Fruit fly (Drosophila melanogaster) whole organism, embryonic: ENCODE measurements around the gene CG10587.

ENCODE experiments used
- Awh ChIP-seq: fragments of 200-800 bp; sonication (Bioruptor generic); IDR thresholded peaks from 2 replicates; pipeline ENCODE4, ENCODE4 v1.3.6; 2022; ENCODE audit warnings: missing biosample characterization, missing genetic modification characterization
- BEAF-32 ChIP-seq: fragments of 200-800 bp; sonication (Bioruptor generic); optimal IDR thresholded peaks from 3 replicates; lab custom pipeline; 2017; ENCODE audit warnings: missing biosample characterization, missing genetic modification characterization, mild to moderate bottlenecking, moderate library complexity, missing genetic modification reagents
- CG10267 ChIP-seq: fragments of 200-800 bp; sonication (Bioruptor generic); optimal IDR thresholded peaks from 2 replicates; lab custom pipeline; 2018; ENCODE audit warnings: missing biosample characterization, mild to moderate bottlenecking, missing genetic modification characterization, moderate library complexity
- CG12744 ChIP-seq: fragments of 200-800 bp; sonication (Bioruptor generic); optimal IDR thresholded peaks from 2 replicates; lab custom pipeline; 2016; ENCODE audit warnings: missing biosample characterization, missing genetic modification characterization
- CG1602 ChIP-seq: fragments of 200-800 bp; sonication (Bioruptor generic); optimal IDR thresholded peaks from 3 replicates; lab custom pipeline; 2016; ENCODE audit warnings: missing biosample characterization, missing genetic modification characterization
- CG2202 ChIP-seq: fragments of 200-800 bp; sonication (Bioruptor generic); optimal IDR thresholded peaks from 2 replicates; lab custom pipeline; 2018; ENCODE audit warnings: missing biosample characterization, mild to moderate bottlenecking, missing genetic modification characterization
- CG3163 ChIP-seq: fragments of 200-800 bp; sonication (Bioruptor generic); optimal IDR thresholded peaks from 3 replicates; lab custom pipeline; 2016; ENCODE audit warnings: missing biosample characterization, missing genetic modification characterization
- CG4707 ChIP-seq: fragments of 200-800 bp; sonication (Bioruptor generic); optimal IDR thresholded peaks from 2 replicates; lab custom pipeline; 2018; ENCODE audit warnings: missing biosample characterization, mild to moderate bottlenecking, missing genetic modification characterization, moderate library complexity
- CG6683 ChIP-seq: fragments of 200-800 bp; sonication (Bioruptor generic); optimal IDR thresholded peaks from 2 replicates; lab custom pipeline; 2017; ENCODE audit warnings: missing biosample characterization, mild to moderate bottlenecking, missing genetic modification characterization, missing genetic modification reagents
- CG7745 ChIP-seq: fragments of 200-800 bp; sonication (Bioruptor generic); optimal IDR thresholded peaks from 2 replicates; lab custom pipeline; 2018; ENCODE audit warnings: missing biosample characterization, mild to moderate bottlenecking, missing genetic modification characterization, moderate library complexity
- Doc2 ChIP-seq: fragments of 200-800 bp; sonication (Bioruptor generic); IDR thresholded peaks from 2 replicates; pipeline ENCODE4 v1.3.6; 2022; ENCODE audit warnings: missing biosample characterization, missing genetic modification characterization
- Med ChIP-seq: fragments of 200-800 bp; sonication (Bioruptor generic); peaks from one replicate; lab custom pipeline; 2016; ENCODE audit warnings: missing biosample characterization, missing genetic modification characterization, mild to moderate bottlenecking, inconsistent platforms, moderate library complexity
- ham ChIP-seq: fragments of 200-800 bp; sonication (Bioruptor generic); IDR thresholded peaks from 2 replicates; pipeline ENCODE4 v1.3.6; 2022; ENCODE audit warnings: missing biosample characterization, missing genetic modification characterization

DNA sequence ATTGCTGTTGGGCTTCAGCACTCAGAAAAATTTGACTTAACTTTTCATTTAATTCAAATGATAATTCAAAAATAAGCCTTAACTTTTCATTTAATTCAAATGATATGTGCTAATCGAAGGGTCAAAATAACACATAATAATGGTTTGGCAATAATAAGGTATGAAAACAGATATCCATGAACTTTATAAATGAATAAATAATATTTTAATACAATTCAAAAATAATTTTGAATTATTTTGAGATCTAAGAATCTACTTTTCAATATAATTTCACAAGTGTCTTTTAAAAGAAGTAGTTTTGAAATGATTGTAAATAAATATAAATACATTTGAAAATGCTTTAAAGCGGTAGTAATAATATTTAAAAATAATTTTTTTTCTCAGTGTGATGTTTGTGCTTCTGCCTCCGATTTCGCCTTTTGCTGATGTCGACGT, 24.6 kb upstream of the CG10587 start:
- TF ChIP-seq CG2202 (tag; lab: Kevin White, UChicago) (no peak), CG7745 (no peak), CG6683 (GFP tag; lab: Kevin White, UChicago) (no peak), ham (GFP tag; lab: Robert Waterston, UW) (no peak), CG1602 (GFP tag; lab: Kevin White, UChicago) (no peak), Awh (GFP tag; lab: Robert Waterston, UW) (no peak), BEAF-32 (no peak), Doc2 (GFP tag; lab: Robert Waterston, UW) (no peak), CG4707 (GFP tag; lab: Kevin White, UChicago) (no peak), CG10267 (tag; lab: Kevin White, UChicago) (no peak), Med (GFP tag; lab: Kevin White, UChicago) (no peak), CG3163 (no peak), CG12744 (GFP tag; lab: Kevin White, UChicago) (no peak)
